Fruit fly (Drosophila melanogaster) whole organism, embryonic: ENCODE measurements around the gene PIG-U.

Experiments
- Aef1 ChIP-seq: fragments of 200-800 bp; sonication (Bioruptor generic); IDR thresholded peaks from 3 replicates; pipeline ENCODE4 v1.3.6; 2022; ENCODE audit warnings: missing biosample characterization, missing genetic modification characterization
- Awh ChIP-seq: fragments of 200-800 bp; sonication (Bioruptor generic); IDR thresholded peaks from 2 replicates; pipeline ENCODE4, ENCODE4 v1.3.6; 2022; ENCODE audit warnings: missing biosample characterization, missing genetic modification characterization
- BEAF-32 ChIP-seq: fragments of 200-800 bp; sonication (Bioruptor generic); optimal IDR thresholded peaks from 3 replicates; lab custom pipeline; 2017; ENCODE audit warnings: missing biosample characterization, missing genetic modification characterization, mild to moderate bottlenecking, moderate library complexity, missing genetic modification reagents
- CG10321 ChIP-seq: fragments of 200-800 bp; sonication (Bioruptor generic); IDR thresholded peaks from 2 replicates; pipeline ENCODE4 v1.3.6; 2022; ENCODE audit warnings: missing biosample characterization, missing genetic modification characterization
- CG10979 ChIP-seq: fragments of 200-800 bp; sonication (Bioruptor generic); optimal IDR thresholded peaks from 2 replicates; lab custom pipeline; 2018; ENCODE audit warnings: missing biosample characterization, mild to moderate bottlenecking, missing genetic modification characterization, moderate library complexity
- CG11723 ChIP-seq: fragments of 200-800 bp; sonication (Bioruptor generic); optimal IDR thresholded peaks from 2 replicates; lab custom pipeline; 2017; ENCODE audit warnings: missing biosample characterization, mild to moderate bottlenecking, missing genetic modification characterization
- CG12391 ChIP-seq: fragments of 200-800 bp; sonication (Bioruptor generic); optimal IDR thresholded peaks from 3 replicates; lab custom pipeline; 2018; ENCODE audit warnings: missing biosample characterization, mild to moderate bottlenecking, missing genetic modification characterization, moderate library complexity
- CG13287 ChIP-seq: fragments of 200-800 bp; sonication (Bioruptor generic); IDR thresholded peaks from 2 replicates; pipeline ENCODE4 v1.3.6; 2022; ENCODE audit warnings: missing biosample characterization, missing genetic modification characterization; ENCODE audit not compliant: partially characterized antibody
- CG14965 ChIP-seq: fragments of 200-800 bp; sonication (Bioruptor generic); optimal IDR thresholded peaks from 2 replicates; lab custom pipeline; 2016; ENCODE audit warnings: missing biosample characterization, missing genetic modification characterization, borderline replicate concordance
- CG15601 ChIP-seq: fragments of 200-800 bp; sonication (Bioruptor generic); optimal IDR thresholded peaks from 3 replicates; lab custom pipeline; 2019; ENCODE audit warnings: missing biosample characterization, mild to moderate bottlenecking, missing genetic modification characterization, moderate library complexity
- CG17359 ChIP-seq: fragments of 200-800 bp; sonication (Bioruptor generic); optimal IDR thresholded peaks from 3 replicates; lab custom pipeline; 2018; ENCODE audit warnings: missing biosample characterization, mild to moderate bottlenecking, missing genetic modification characterization, moderate library complexity
- CG18262 ChIP-seq: fragments of 200-800 bp; optimal IDR thresholded peaks from 3 replicates; lab custom pipeline; 2019; ENCODE audit warnings: missing biosample characterization, mild to moderate bottlenecking, missing genetic modification characterization, moderate library complexity
- CG18599 ChIP-seq: fragments of 200-800 bp; sonication (Bioruptor generic); optimal IDR thresholded peaks from 3 replicates; lab custom pipeline; 2017; ENCODE audit warnings: missing biosample characterization, missing genetic modification characterization, mild to moderate bottlenecking, moderate library complexity, missing genetic modification reagents
- CG2202 ChIP-seq: fragments of 200-800 bp; sonication (Bioruptor generic); optimal IDR thresholded peaks from 2 replicates; lab custom pipeline; 2018; ENCODE audit warnings: missing biosample characterization, mild to moderate bottlenecking, missing genetic modification characterization
- CG32532 ChIP-seq: fragments of 200-800 bp; sonication (Bioruptor generic); IDR thresholded peaks from 2 replicates; pipeline ENCODE4 v1.3.6; 2022; ENCODE audit warnings: missing biosample characterization, missing genetic modification characterization
- CG4328 ChIP-seq: fragments of 200-800 bp; sonication (Bioruptor generic); optimal IDR thresholded peaks from 3 replicates; lab custom pipeline; 2017; ENCODE audit warnings: missing biosample characterization, missing genetic modification reagents, missing genetic modification characterization
- CG43689 ChIP-seq: fragments of 200-800 bp; sonication (Bioruptor generic); IDR thresholded peaks from 2 replicates; pipeline ENCODE4 v1.3.6; 2022; ENCODE audit warnings: missing biosample characterization, missing genetic modification characterization
- CG6683 ChIP-seq: fragments of 200-800 bp; sonication (Bioruptor generic); optimal IDR thresholded peaks from 2 replicates; lab custom pipeline; 2017; ENCODE audit warnings: missing biosample characterization, mild to moderate bottlenecking, missing genetic modification characterization, missing genetic modification reagents
- CG8281 ChIP-seq: fragments of 200-800 bp; sonication (Bioruptor generic); optimal IDR thresholded peaks from 2 replicates; lab custom pipeline; 2018; ENCODE audit warnings: missing biosample characterization, mild to moderate bottlenecking, missing genetic modification characterization, moderate library complexity
- CG8359 ChIP-seq: fragments of 200-800 bp; sonication (Bioruptor generic); optimal IDR thresholded peaks from 2 replicates; lab custom pipeline; 2017; ENCODE audit warnings: missing biosample characterization, mild to moderate bottlenecking, missing genetic modification characterization, borderline replicate concordance
- CG8924 ChIP-seq: fragments of 200-800 bp; optimal IDR thresholded peaks from 3 replicates; lab custom pipeline; 2019; ENCODE audit warnings: missing biosample characterization, mild to moderate bottlenecking, missing genetic modification characterization, moderate library complexity
- CG8944 ChIP-seq: fragments of 200-800 bp; sonication (Bioruptor generic); optimal IDR thresholded peaks from 3 replicates; lab custom pipeline; 2016; ENCODE audit warnings: missing biosample characterization, missing genetic modification characterization
- CTCF ChIP-seq: fragments of 200-800 bp; sonication (Bioruptor generic); optimal IDR thresholded peaks from 2 replicates; lab custom pipeline; 2017; ENCODE audit warnings: missing biosample characterization, mild to moderate bottlenecking, missing genetic modification characterization, moderate library complexity
- D19A ChIP-seq: fragments of 200-800 bp; optimal IDR thresholded peaks from 3 replicates; lab custom pipeline; 2019; ENCODE audit warnings: missing biosample characterization, mild to moderate bottlenecking, missing genetic modification characterization, moderate library complexity
- E2f1 ChIP-seq: fragments of 200-800 bp; sonication (Bioruptor generic); IDR thresholded peaks from 2 replicates; pipeline ENCODE4 v1.3.6; 2022; ENCODE audit warnings: missing biosample characterization, missing genetic modification characterization
- HLH4C ChIP-seq: fragments of 200-800 bp; sonication (Bioruptor generic); IDR thresholded peaks from 3 replicates; pipeline ENCODE4 v1.3.6; 2022; ENCODE audit warnings: missing biosample characterization, missing genetic modification characterization; ENCODE audit not compliant: partially characterized antibody
- MTF-1 ChIP-seq: fragments of 200-800 bp; sonication (Bioruptor generic); optimal IDR thresholded peaks from 2 replicates; lab custom pipeline; 2018; ENCODE audit warnings: missing biosample characterization, mild to moderate bottlenecking, missing genetic modification characterization, borderline replicate concordance
- NC2β ChIP-seq: fragments of 200-800 bp; sonication (Bioruptor generic); optimal IDR thresholded peaks from 2 replicates; lab custom pipeline; 2016; ENCODE audit warnings: missing biosample characterization, missing genetic modification characterization
- Oaz ChIP-seq: fragments of 200-800 bp; sonication (Bioruptor generic); IDR thresholded peaks from 2 replicates; pipeline ENCODE4 v1.3.6; 2022; ENCODE audit warnings: missing biosample characterization, missing genetic modification characterization
- Side ChIP-seq: fragments of 200-800 bp; sonication (Bioruptor generic); optimal IDR thresholded peaks from 2 replicates; lab custom pipeline; 2016; ENCODE audit warnings: missing biosample characterization, missing genetic modification characterization
- Sox100B ChIP-seq: fragments of 200-800 bp; sonication (Bioruptor generic); optimal IDR thresholded peaks from 3 replicates; lab custom pipeline; 2018; ENCODE audit warnings: missing biosample characterization, mild to moderate bottlenecking, missing genetic modification characterization
- Xrp1 ChIP-seq: fragments of 200-800 bp; sonication (Bioruptor generic); IDR thresholded peaks from 2 replicates; pipeline ENCODE4 v1.3.6; 2022; ENCODE audit warnings: missing biosample characterization, missing genetic modification characterization
- ato ChIP-seq: fragments of 200-800 bp; sonication (Bioruptor generic); IDR thresholded peaks from 2 replicates; pipeline ENCODE4 v1.3.6; 2022; ENCODE audit warnings: missing biosample characterization, missing genetic modification characterization; ENCODE audit not compliant: partially characterized antibody
- cad ChIP-seq: fragments of >200 bp; optimal IDR thresholded peaks from 2 replicates; lab custom pipeline; 2017; ENCODE audit warnings: missing biosample characterization, missing genetic modification characterization
- chif ChIP-seq, 2 experiments: fragments of 200-800 bp; sonication (Bioruptor generic); optimal IDR thresholded peaks; 3 replicates each; lab custom pipeline; 2016; ENCODE audit warnings: missing biosample characterization in 2 of 2, missing genetic modification characterization in 2 of 2
- dm ChIP-seq: fragments of 200-800 bp; sonication (Bioruptor generic); optimal IDR thresholded peaks from 3 replicates; lab custom pipeline; 2016; ENCODE audit warnings: missing biosample characterization, missing genetic modification characterization
- exex ChIP-seq: fragments of 200-800 bp; sonication (Bioruptor generic); optimal IDR thresholded peaks from 4 replicates; lab custom pipeline; 2018; ENCODE audit warnings: missing biosample characterization, mild to moderate bottlenecking, missing genetic modification characterization, moderate library complexity
- gro ChIP-seq: fragments of 200-800 bp; sonication (Bioruptor generic); optimal IDR thresholded peaks from 2 replicates; lab custom pipeline; 2016; ENCODE audit warnings: missing biosample characterization, missing genetic modification characterization
- her ChIP-seq: fragments of 200-800 bp; sonication (Bioruptor generic); optimal IDR thresholded peaks from 2 replicates; lab custom pipeline; 2016; ENCODE audit warnings: missing biosample characterization, missing genetic modification characterization
- lov ChIP-seq, 2 experiments: fragments of 200-800 bp in 1 of 2; fragments of >200 bp in 1 of 2; sonication (Bioruptor generic) in 1 of 2; IDR thresholded peaks in 1 of 2; optimal IDR thresholded peaks in 1 of 2; 2 replicates in 1 of 2; 3 replicates in 1 of 2; pipeline versions ENCODE4 v1.3.6 to Lab custom; 2017 to 2022; ENCODE audit warnings: missing biosample characterization in 1 of 2, missing genetic modification characterization in 1 of 2
- pum ChIP-seq: fragments of 200-800 bp; sonication (Bioruptor generic); optimal IDR thresholded peaks from 2 replicates; lab custom pipeline; 2016; ENCODE audit warnings: missing biosample characterization, missing genetic modification characterization
- pzg ChIP-seq: fragments of 200-800 bp; sonication (Bioruptor generic); optimal IDR thresholded peaks from 3 replicates; lab custom pipeline; 2018; ENCODE audit warnings: missing biosample characterization, mild to moderate bottlenecking, missing genetic modification characterization, moderate library complexity
- rib ChIP-seq: fragments of 200-800 bp; sonication (Bioruptor generic); IDR thresholded peaks from 2 replicates; pipeline ENCODE4 v1.3.6; 2022; ENCODE audit warnings: missing biosample characterization, missing genetic modification characterization
- sens ChIP-seq: fragments of 200-800 bp; sonication (Bioruptor generic); peaks from one replicate; lab custom pipeline; 2016; ENCODE audit warnings: missing biosample characterization, missing genetic modification characterization
- sqz ChIP-seq: fragments of 200-800 bp; sonication (Bioruptor generic); optimal IDR thresholded peaks from 3 replicates; lab custom pipeline; 2018; ENCODE audit warnings: missing biosample characterization, mild to moderate bottlenecking, missing genetic modification characterization
- toy ChIP-seq: fragments of 200-800 bp; sonication (Bioruptor generic); IDR thresholded peaks from 2 replicates; pipeline ENCODE4 v1.3.6; 2022; ENCODE audit warnings: missing biosample characterization, missing genetic modification characterization
- trem ChIP-seq: fragments of 200-800 bp; optimal IDR thresholded peaks from 3 replicates; lab custom pipeline; 2019; ENCODE audit warnings: missing biosample characterization, mild to moderate bottlenecking, missing genetic modification characterization, moderate library complexity
- tx ChIP-seq: fragments of 200-800 bp; sonication (Bioruptor generic); optimal IDR thresholded peaks from 2 replicates; lab custom pipeline; 2016; ENCODE audit warnings: missing biosample characterization, missing genetic modification characterization
- vfl ChIP-seq: fragments of 200-800 bp; sonication (Bioruptor generic); optimal IDR thresholded peaks from 2 replicates; lab custom pipeline; 2016; ENCODE audit warnings: missing biosample characterization, missing genetic modification characterization
- vvl ChIP-seq: fragments of 200-800 bp; sonication (Bioruptor generic); IDR thresholded peaks from 2 replicates; pipeline ENCODE4 v1.3.6; 2022; ENCODE audit warnings: missing biosample characterization, missing genetic modification characterization
- yki ChIP-seq: fragments of >200 bp; optimal IDR thresholded peaks from 3 replicates; lab custom pipeline; 2018

Gene PIG-U

dm6 chr2L:8543102-8543501 is 28.2 kb downstream of the PIG-U start (continued):
- TF ChIP-seq CG4328 (GFP tag; lab: Kevin White, UChicago) (no peak), CG15601 (tag; lab: Kevin White, UChicago) (peak; percentile 4), CG13287 (GFP tag; lab: Robert Waterston, UW) (peak; percentile 60), CG11723 (GFP tag; lab: Kevin White, UChicago) (peak; percentile 7), vvl (GFP tag; lab: Robert Waterston, UW) (peak; percentile 72), toy (GFP tag; lab: Robert Waterston, UW) (no peak), E2f1 (no peak), CG8281 (tag; lab: Kevin White, UChicago) (no peak), CG18262 (tag; lab: Kevin White, UChicago) (peak; percentile 4), CG8359 (GFP tag; lab: Kevin White, UChicago) (no peak), tx (no peak), Xrp1 (GFP tag; lab: Robert Waterston, UW) (no peak), yki (no peak), Oaz (GFP tag; lab: Robert Waterston, UW) (no peak), rib (GFP tag; lab: Robert Waterston, UW) (peak; percentile 12; the same call in 1 of the 2 replicates), HLH4C (GFP tag; lab: Robert Waterston, UW) (no peak), pzg (GFP tag; lab: Kevin White, UChicago) (peak; percentile 31), CG10979 (tag; lab: Kevin White, UChicago) (peak; percentile 9), BEAF-32 (GFP tag; lab: Kevin White, UChicago) (peak; percentile 2), MTF-1 (GFP tag; lab: Kevin White, UChicago) (peak; percentile 8), Side (GFP tag; lab: Kevin White, UChicago) (no peak), CG12391 (tag; lab: Kevin White, UChicago) (peak; percentile 23), CG10321 (GFP tag; lab: Robert Waterston, UW) (0 out of 2 replicates have a peak, but pooled peaks have one; percentile 5), Sox100B (no peak), Aef1 (no peak), lov (optimal IDR thresholded peaks at IDR 0.05; lab: Kevin White, UChicago) (no peak), lov (GFP tag; IDR thresholded peaks at IDR 0.05; lab: Robert Waterston, UW) (peak; percentile 25; the same call in 1 of the 3 replicates), vfl (no peak), CG18599 (GFP tag; lab: Kevin White, UChicago) (peak; percentile 20), D19A (tag; lab: Kevin White, UChicago) (peak; percentile 19), CTCF (GFP tag; lab: Kevin White, UChicago) (no peak), CG2202 (tag; lab: Kevin White, UChicago) (peak; percentile 14), chif (GFP tag; optimal IDR thresholded peaks at IDR 0.05; lab: Kevin White, UChicago) (peak in 1 of 2 experiments; percentile 6), dm (GFP tag; lab: Kevin White, UChicago) (peak; percentile 24), exex (tag; lab: Kevin White, UChicago) (no peak), pum (GFP tag; lab: Kevin White, UChicago) (no peak), CG8944 (GFP tag; lab: Kevin White, UChicago) (no peak), CG43689 (GFP tag; lab: Robert Waterston, UW) (no peak), NC2β (GFP tag; lab: Kevin White, UChicago) (peak; percentile 43), sqz (GFP tag; lab: Kevin White, UChicago) (peak; percentile 4), gro (GFP tag; lab: Kevin White, UChicago) (no peak), CG8924 (tag; lab: Kevin White, UChicago) (peak; percentile 53), CG17359 (tag; lab: Kevin White, UChicago) (peak; percentile 15), CG32532 (peak; percentile 24; the same call in 1 of the 2 replicates), ato (GFP tag; lab: Robert Waterston, UW) (peak; percentile 27; the same call in 1 of the 2 replicates), trem (tag; lab: Kevin White, UChicago) (no peak), Awh (GFP tag; lab: Robert Waterston, UW) (no peak), sens (peak; percentile 69), CG6683 (GFP tag; lab: Kevin White, UChicago) (no peak), her (GFP tag; lab: Kevin White, UChicago) (peak; percentile 21), cad (no peak), CG14965 (GFP tag; lab: Kevin White, UChicago) (no peak)
